Worm (Caenorhabditis elegans): ENCODE results near the gene F40F8.11.

F40F8.11 gene

ce11 chrII:11157660-11158059 is 25.3 kb upstream of the F40F8.11 start (continued):
- TF ChIP-seq nhr-11 (tag; optimal IDR thresholded peaks at IDR 0.05) (no peak), lin-15B (tag; optimal IDR thresholded peaks at IDR 0.05) (no peak), lsy-12 (tag; optimal IDR thresholded peaks at IDR 0.05) (no peak), nhr-12 (tag; optimal IDR thresholded peaks at IDR 0.05) (no peak), tbx-2 (tag; optimal IDR thresholded peaks at IDR 0.05) (no peak), zag-1 (tag; optimal IDR thresholded peaks at IDR 0.05) (no peak), nfya-1 (tag; optimal IDR thresholded peaks at IDR 0.05; ENCODE audit: insufficient read depth) (peak; percentile 42), R02D3.7 (tag; optimal IDR thresholded peaks at IDR 0.05) (peak; percentile 3)

DNA sequence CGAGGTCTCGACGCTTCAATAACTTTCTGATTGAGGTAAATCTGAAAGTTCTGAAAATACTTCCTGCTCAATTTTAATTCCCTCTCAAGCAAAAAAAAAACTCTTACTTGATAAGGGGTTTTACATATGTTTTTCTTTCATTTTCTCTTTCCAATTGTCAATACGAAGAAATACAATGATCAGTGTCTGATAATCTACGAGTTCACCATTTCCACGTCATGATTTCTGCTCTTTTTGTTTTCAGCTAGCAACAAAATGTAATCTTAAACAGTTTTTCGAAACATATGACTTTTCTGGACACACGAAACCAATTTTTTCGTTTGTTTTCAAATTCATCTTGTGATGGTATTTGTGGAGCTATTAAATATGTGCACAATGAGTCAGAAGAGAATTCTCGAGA is 23.8 kb upstream of the F40F8.11 start:
- TF ChIP-seq jun-1 (tag; optimal IDR thresholded peaks at IDR 0.05), result peak; percentile 18
- TF ChIP-seq elt-2 (tag; optimal IDR thresholded peaks at IDR 0.05), result peak; percentile 53
- TF ChIP-seq nhr-76 (tag; optimal IDR thresholded peaks at IDR 0.05), result no peak
- peak; percentile 65 for TF ChIP-seq pha-4 (tag; optimal IDR thresholded peaks at IDR 0.05)

ce11 chrII:11155400-11155799 is 23.0 kb upstream of the F40F8.11 start:
- TF ChIP-seq aly-2 (tag; optimal IDR thresholded peaks at IDR 0.05), result no peak
- no peak for TF ChIP-seq elt-1 (tag; optimal IDR thresholded peaks at IDR 0.05)
- TF ChIP-seq ZK546.5 (tag; optimal IDR thresholded peaks at IDR 0.05), result no peak
- TF ChIP-seq elt-2 (tag; optimal IDR thresholded peaks at IDR 0.05), result peak; percentile 60
- no peak for TF ChIP-seq mdl-1 (tag; optimal IDR thresholded peaks at IDR 0.05)

ce11 chrII:11154957-11155356 is 22.6 kb upstream of the F40F8.11 start:
- no peak for TF ChIP-seq nhr-11 (tag; optimal IDR thresholded peaks at IDR 0.05)
- peak; percentile 71 for TF ChIP-seq elt-2 (tag; optimal IDR thresholded peaks at IDR 0.05)
- TF ChIP-seq elt-3 (tag; optimal IDR thresholded peaks at IDR 0.05), result no peak

ce11 chrII:11153800-11154199 is 21.4 kb upstream of the F40F8.11 start:
- TF ChIP-seq sea-2 (GFP tag; optimal IDR thresholded peaks at IDR 0.05), result no peak
- peak; percentile 40 for TF ChIP-seq jun-1 (tag; optimal IDR thresholded peaks at IDR 0.05)
- TF ChIP-seq ceh-16 (tag; optimal IDR thresholded peaks at IDR 0.05), result no peak
- no peak for TF ChIP-seq nhr-76 (tag; optimal IDR thresholded peaks at IDR 0.05)
- peak; percentile 18 for TF ChIP-seq skn-1 (tag; optimal IDR thresholded peaks at IDR 0.05)
- TF ChIP-seq snpc-4 (tag; optimal IDR thresholded peaks at IDR 0.05), result no peak
- TF ChIP-seq pha-4 (tag; optimal IDR thresholded peaks at IDR 0.05), result peak; percentile 48
- TF ChIP-seq nhr-237 (tag; optimal IDR thresholded peaks at IDR 0.05), result no peak
- TF ChIP-seq nfya-1 (tag; optimal IDR thresholded peaks at IDR 0.05; ENCODE audit: insufficient read depth), result no peak
- no peak for TF ChIP-seq mdl-1 (tag; optimal IDR thresholded peaks at IDR 0.05)
- TF ChIP-seq lin-15B (tag; optimal IDR thresholded peaks at IDR 0.05), result no peak
- TF ChIP-seq fos-1 (tag; optimal IDR thresholded peaks at IDR 0.05), result no peak
- no peak for TF ChIP-seq egl-5 (tag; optimal IDR thresholded peaks at IDR 0.05)
- no peak for TF ChIP-seq ama-1 (optimal IDR thresholded peaks at IDR 0.05)
- TF ChIP-seq elt-2 (tag; optimal IDR thresholded peaks at IDR 0.05), result peak; percentile 91
- TF ChIP-seq zag-1 (tag; optimal IDR thresholded peaks at IDR 0.05), result no peak
- TF ChIP-seq ZK546.5 (tag; optimal IDR thresholded peaks at IDR 0.05), result no peak

ce11 chrII:11153080-11153479 is 20.7 kb upstream of the F40F8.11 start:
- TF ChIP-seq skn-1 (tag; optimal IDR thresholded peaks at IDR 0.05) (no peak), elt-2 (tag; optimal IDR thresholded peaks at IDR 0.05) (peak; percentile 83), unc-39 (tag; optimal IDR thresholded peaks at IDR 0.05) (no peak), nhr-25 (tag; optimal IDR thresholded peaks at IDR 0.05) (no peak), pha-4 (tag; optimal IDR thresholded peaks at IDR 0.05) (no peak)

DNA sequence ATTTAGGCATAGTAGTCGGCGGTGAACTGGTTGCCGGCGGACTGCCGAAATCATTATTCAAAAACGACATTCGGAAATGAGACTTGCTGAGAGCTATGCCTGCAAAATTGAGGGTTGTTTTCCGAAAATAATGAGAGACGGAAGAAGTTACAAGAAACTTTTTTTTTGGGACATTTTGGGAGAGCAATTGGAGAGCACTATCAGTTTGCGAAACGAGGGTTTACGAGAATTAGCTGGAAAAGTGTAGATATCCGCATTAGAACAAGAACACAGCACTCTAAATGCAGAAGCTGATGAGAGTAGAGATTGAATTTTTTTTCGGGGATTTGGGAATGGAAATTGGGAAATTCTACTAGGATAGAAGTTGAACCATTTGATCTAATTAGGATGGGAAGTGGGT is 20.1 kb upstream of the F40F8.11 start, which contains the start of gene pqm-1:
Gene pqm-1 (minus strand): TSS at position 101 of the 400 bp plus-strand sequence.
- TF ChIP-seq egl-5 (tag; optimal IDR thresholded peaks at IDR 0.05) (peak; percentile 3), skn-1 (tag; optimal IDR thresholded peaks at IDR 0.05) (no peak)

ce11 chrII:11150976-11151375 is 18.6 kb upstream of the F40F8.11 start:
- TF ChIP-seq sea-2 (GFP tag; optimal IDR thresholded peaks at IDR 0.05), result no peak
- TF ChIP-seq elt-2 (tag; optimal IDR thresholded peaks at IDR 0.05), result peak; percentile 98
- TF ChIP-seq nhr-12 (tag; optimal IDR thresholded peaks at IDR 0.05), result no peak
- TF ChIP-seq R02D3.7 (tag; optimal IDR thresholded peaks at IDR 0.05), result no peak
- TF ChIP-seq pha-4 (tag; optimal IDR thresholded peaks at IDR 0.05), result peak; percentile 69
- TF ChIP-seq jun-1 (tag; optimal IDR thresholded peaks at IDR 0.05), result peak; percentile 35
